Fruit fly (Drosophila melanogaster): ENCODE results near the gene CG32640.
A peak's percentile ranks its signal among the peaks of the same experiment; 100 is the strongest.

The CG32640 gene

DNA sequence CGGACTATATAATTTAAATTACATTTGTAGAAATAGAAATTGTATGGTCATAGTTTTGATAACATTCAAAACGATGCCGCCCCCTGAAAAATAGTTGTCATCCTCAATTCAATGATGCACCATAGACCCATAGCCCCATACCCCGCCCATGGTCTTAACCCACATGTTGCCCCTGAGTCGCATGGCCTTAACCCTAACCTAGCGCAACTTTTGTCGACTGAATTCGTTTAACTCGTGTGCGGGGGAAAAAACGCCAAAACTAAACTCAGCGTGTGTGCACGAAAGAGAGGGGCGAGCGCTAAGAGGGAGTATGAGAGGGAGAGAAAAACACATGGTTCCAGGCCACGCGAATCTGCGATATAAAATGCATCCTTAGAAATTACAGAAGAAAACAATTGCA lies 32.6 kb downstream of the CG32640 start (continued):
- TF ChIP-seq CG34422 (GFP tag; IDR thresholded peaks at IDR 0.05) (peak; percentile 26; the same call in 1 of the 3 replicates), CG4617 (GFP tag; optimal IDR thresholded peaks at IDR 0.05; ENCODE audit: borderline replicate concordance) (no peak), cad (GFP tag; optimal IDR thresholded peaks at IDR 0.05) (no peak), Opbp (GFP tag; IDR thresholded peaks at IDR 0.05; ENCODE audit: partially characterized antibody) (no peak), H2.0 (GFP tag; IDR thresholded peaks at IDR 0.05) (no peak), bigmax (GFP tag; optimal IDR thresholded peaks at IDR 0.05) (peak; percentile 28), chinmo (GFP tag; IDR thresholded peaks at IDR 0.05; ENCODE audit: partially characterized antibody) (0 out of 4 replicates have a peak, but pooled peaks have one; percentile 29), CG17361 (GFP tag; IDR thresholded peaks at IDR 0.05) (no peak), ci (GFP tag; IDR thresholded peaks at IDR 0.05) (no peak), Jarid2 (GFP tag; optimal IDR thresholded peaks at IDR 0.05) (no peak), CG11398 (GFP tag; optimal IDR thresholded peaks at IDR 0.05) (no peak), repo (GFP tag; optimal IDR thresholded peaks at IDR 0.05) (no peak), CG31365 (tag; optimal IDR thresholded peaks at IDR 0.05) (no peak), CG34376 (GFP tag; optimal IDR thresholded peaks at IDR 0.05) (no peak), Hr78 (GFP tag; optimal IDR thresholded peaks at IDR 0.05) (peak in 1 of 2 experiments; percentile 22), hth (optimal IDR thresholded peaks at IDR 0.05) (no peak), CG8765 (GFP tag; IDR thresholded peaks at IDR 0.05) (no peak), zfh1 (GFP tag; IDR thresholded peaks at IDR 0.05) (no peak), croc (GFP tag; conservative IDR thresholded peaks at IDR 0.05) (no peak), CG10959 (GFP tag; IDR thresholded peaks at IDR 0.05) (peak; percentile 53), twi (tag; optimal IDR thresholded peaks at IDR 0.05) (peak; percentile 51), Neu2 (GFP tag; optimal IDR thresholded peaks at IDR 0.05; ENCODE audit: borderline replicate concordance) (no peak), Bdp1 (GFP tag; optimal IDR thresholded peaks at IDR 0.05) (no peak), sens (GFP tag) (peak; percentile 9), CG2199 (GFP tag; IDR thresholded peaks at IDR 0.05) (0 out of 3 replicates have a peak, but pooled peaks have one; percentile 37), tna (GFP tag; IDR thresholded peaks at IDR 0.05; ENCODE audit: partially characterized antibody) (no peak), sr (GFP tag; IDR thresholded peaks at IDR 0.05) (peak; percentile 57; the same call in 2 of the 3 replicates), CG14441 (GFP tag; IDR thresholded peaks at IDR 0.05) (no peak), danr (GFP tag; IDR thresholded peaks at IDR 0.05) (no peak), inv (GFP tag; IDR thresholded peaks at IDR 0.05; ENCODE audit: partially characterized antibody) (no peak), tll (GFP tag; optimal IDR thresholded peaks at IDR 0.05) (no peak), kay (GFP tag; optimal IDR thresholded peaks at IDR 0.05) (no peak), CG31224 (GFP tag; IDR thresholded peaks at IDR 0.05) (no peak), CG12219 (GFP tag; optimal IDR thresholded peaks at IDR 0.05) (no peak), lola (GFP tag; optimal IDR thresholded peaks at IDR 0.05) (no peak), crol (GFP tag; IDR thresholded peaks at IDR 0.05) (peak; percentile 41), CG10267 (tag; optimal IDR thresholded peaks at IDR 0.05) (no peak), Gug (GFP tag; IDR thresholded peaks at IDR 0.05) (no peak)

DNA sequence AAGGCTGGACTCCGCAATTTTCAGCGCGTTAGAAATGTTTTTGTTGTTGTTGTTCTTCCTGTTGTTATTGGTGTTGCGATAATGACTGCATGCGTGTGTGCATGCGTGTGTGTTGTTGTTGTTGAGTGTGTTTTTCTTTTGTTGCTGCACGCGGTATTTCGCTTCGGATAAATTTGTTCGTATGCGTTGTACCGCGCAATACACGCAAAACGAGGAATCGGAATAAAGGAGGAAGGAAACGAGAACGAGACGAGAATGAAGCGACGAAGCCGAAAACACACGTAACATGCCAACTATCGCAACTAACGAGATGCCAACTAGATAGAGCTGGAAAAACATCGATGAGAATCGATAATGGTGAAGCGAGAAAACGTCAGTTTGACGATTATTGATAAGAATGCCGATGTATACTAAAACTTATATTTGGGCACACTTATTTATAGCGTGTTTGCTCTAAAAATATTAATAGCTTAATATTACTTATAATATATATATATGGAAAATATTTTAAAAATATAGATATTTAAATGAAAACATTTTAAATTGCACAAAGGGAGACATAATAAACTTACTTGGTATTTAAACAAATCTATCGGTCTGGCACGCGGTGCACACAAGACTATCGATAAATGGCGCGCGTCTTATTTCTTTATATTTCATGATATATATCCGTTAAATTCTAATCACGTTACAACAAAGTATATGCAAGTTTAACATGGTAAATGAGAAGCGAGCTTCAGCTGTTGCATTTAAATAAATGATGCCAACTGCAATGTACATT lies 33.7 kb downstream of the CG32640 start, which contains the start of gene sno:
Gene sno, minus strand, starts transcription at position 318 of the 781 bp plus-strand sequence.
- TF ChIP-seq Vsx1 (GFP tag; optimal IDR thresholded peaks at IDR 0.05) (no peak), CG4617 (GFP tag; optimal IDR thresholded peaks at IDR 0.05; ENCODE audit: borderline replicate concordance) (peak; percentile 56), lab (GFP tag; optimal IDR thresholded peaks at IDR 0.05) (peak; percentile 6), CG34422 (GFP tag; IDR thresholded peaks at IDR 0.05) (peak; percentile 14; the same call in 1 of the 3 replicates), chinmo (GFP tag; IDR thresholded peaks at IDR 0.05; ENCODE audit: partially characterized antibody) (peak; percentile 85), hb (GFP tag; IDR thresholded peaks at IDR 0.05; ENCODE audit: partially characterized antibody) (peak; percentile 72; the same call in 2 of the 3 replicates), cg (GFP tag; optimal IDR thresholded peaks at IDR 0.05) (peak; percentile 66), CG16813 (GFP tag; IDR thresholded peaks at IDR 0.05; ENCODE audit: partially characterized antibody) (peak; percentile 89), bsh (GFP tag; optimal IDR thresholded peaks at IDR 0.05) (peak in 1 of 2 experiments; percentile 3), org-1 (GFP tag; optimal IDR thresholded peaks at IDR 0.05) (no peak), Dfd (GFP tag; optimal IDR thresholded peaks at IDR 0.05) (no peak), CG17385 (GFP tag; optimal IDR thresholded peaks at IDR 0.05) (no peak), Mrtf (GFP tag; IDR thresholded peaks at IDR 0.05) (no peak), stwl (tag; optimal IDR thresholded peaks at IDR 0.05) (peak; percentile 37), inv (GFP tag; IDR thresholded peaks at IDR 0.05; ENCODE audit: partially characterized antibody) (peak; percentile 87)

All from whole organism, embryonic.